Worm (Caenorhabditis elegans) whole organism, late embryonic: ENCODE results near the gene F07C3.2.

Source experiments
- C08G9.2 ChIP-seq: sonication (generic microtip); optimal IDR thresholded peaks from 2 replicates; lab custom pipeline; 2016; ENCODE audit warnings: mild to moderate bottlenecking, missing genetic modification characterization, moderate library complexity, missing compliant biosample characterization
- ama-1 ChIP-seq: fragments of 150-350 bp; optimal IDR thresholded peaks from 2 replicates; lab custom pipeline; 2014
- ceh-18 ChIP-seq: sonication (generic microtip); optimal IDR thresholded peaks from 2 replicates; lab custom pipeline; 2016; ENCODE audit warnings: missing genetic modification characterization, missing compliant biosample characterization
- ceh-19 ChIP-seq: fragments of 200-800 bp; sonication (Bioruptor generic); optimal IDR thresholded peaks from 2 replicates; lab custom pipeline; 2018; ENCODE audit warnings: mild to moderate bottlenecking, missing genetic modification characterization, missing compliant biosample characterization
- ceh-2 ChIP-seq: sonication (generic microtip); optimal IDR thresholded peaks from 2 replicates; lab custom pipeline; 2016; ENCODE audit warnings: missing genotype, missing genetic modification characterization, missing compliant biosample characterization
- ceh-30 ChIP-seq: fragments of 150-350 bp; optimal IDR thresholded peaks from 2 replicates; lab custom pipeline; 2014; ENCODE audit warnings: missing biosample characterization, missing genetic modification characterization
- ceh-31 ChIP-seq: sonication (generic microtip); optimal IDR thresholded peaks from 2 replicates; lab custom pipeline; 2016; ENCODE audit warnings: missing genetic modification characterization, missing compliant biosample characterization
- ceh-34 ChIP-seq: sonication (generic microtip); optimal IDR thresholded peaks from 2 replicates; lab custom pipeline; 2016; ENCODE audit warnings: mild to moderate bottlenecking, missing genetic modification characterization, missing compliant biosample characterization
- ceh-9 ChIP-seq: sonication (generic microtip); optimal IDR thresholded peaks from 2 replicates; lab custom pipeline; 2016; ENCODE audit warnings: mild to moderate bottlenecking, missing genetic modification characterization, inconsistent platforms, missing compliant biosample characterization
- dve-1 ChIP-seq: sonication (generic microtip); optimal IDR thresholded peaks from 2 replicates; lab custom pipeline; 2017; ENCODE audit warnings: antibody characterized with exemption, mild to moderate bottlenecking, missing genetic modification characterization, missing compliant biosample characterization
- elt-4 ChIP-seq: sonication (generic microtip); optimal IDR thresholded peaks from 2 replicates; lab custom pipeline; 2016; ENCODE audit warnings: missing genetic modification characterization, missing compliant biosample characterization
- eyg-1 ChIP-seq: sonication (generic microtip); optimal IDR thresholded peaks from 2 replicates; lab custom pipeline; 2016; ENCODE audit warnings: missing genotype, missing genetic modification characterization, missing compliant biosample characterization
- fkh-10 ChIP-seq: fragments of 150-350 bp; optimal IDR thresholded peaks from 2 replicates; lab custom pipeline; 2014; ENCODE audit warnings: missing biosample characterization, missing genetic modification reagents, missing genetic modification characterization
- hlh-6 ChIP-seq: sonication (generic microtip); optimal IDR thresholded peaks from 2 replicates; lab custom pipeline; 2016; ENCODE audit warnings: missing genotype, missing genetic modification characterization, missing compliant biosample characterization
- lim-6 ChIP-seq: sonication (generic microtip); optimal IDR thresholded peaks from 2 replicates; lab custom pipeline; 2016; ENCODE audit warnings: missing genetic modification characterization, missing compliant biosample characterization
- madf-2 ChIP-seq: sonication (generic microtip); optimal IDR thresholded peaks from 2 replicates; lab custom pipeline; 2017; ENCODE audit warnings: missing genetic modification characterization, missing compliant biosample characterization
- nfya-1 ChIP-seq: sonication (generic microtip); optimal IDR thresholded peaks from 2 replicates; lab custom pipeline; 2017; ENCODE audit warnings: missing genetic modification characterization, mild to moderate bottlenecking, missing compliant biosample characterization, antibody characterized with exemption, moderate library complexity
- nhr-11 ChIP-seq: fragments of 150-350 bp; optimal IDR thresholded peaks from 2 replicates; lab custom pipeline; 2014; ENCODE audit warnings: missing biosample characterization, missing genetic modification characterization
- odd-2 ChIP-seq: sonication (generic microtip); optimal IDR thresholded peaks from 2 replicates; lab custom pipeline; 2017; ENCODE audit warnings: antibody characterized with exemption, mild to moderate bottlenecking, missing genetic modification characterization, missing compliant biosample characterization
- rnt-1 ChIP-seq: sonication (generic microtip); optimal IDR thresholded peaks from 2 replicates; lab custom pipeline; 2016; ENCODE audit warnings: missing genetic modification characterization, missing compliant biosample characterization
- syd-9 ChIP-seq: sonication (generic microtip); optimal IDR thresholded peaks from 2 replicates; lab custom pipeline; 2016; ENCODE audit warnings: mild to moderate bottlenecking, missing genetic modification characterization, moderate library complexity, missing compliant biosample characterization
- tbx-2 ChIP-seq: sonication (generic microtip); optimal IDR thresholded peaks from 2 replicates; lab custom pipeline; 2016; ENCODE audit warnings: missing genetic modification characterization, missing compliant biosample characterization
- tbx-7 ChIP-seq: sonication (generic microtip); optimal IDR thresholded peaks from 2 replicates; lab custom pipeline; 2016; ENCODE audit warnings: missing genotype, missing genetic modification characterization, missing compliant biosample characterization
- ttx-3 ChIP-seq: sonication (generic microtip); optimal IDR thresholded peaks from 2 replicates; lab custom pipeline; 2016; ENCODE audit warnings: missing genetic modification reagents, missing genetic modification characterization, missing compliant biosample characterization
- unc-42 ChIP-seq: sonication (generic microtip); optimal IDR thresholded peaks from 2 replicates; lab custom pipeline; 2016; ENCODE audit warnings: missing genotype, missing genetic modification characterization, missing compliant biosample characterization
- unc-55 ChIP-seq: sonication (generic microtip); optimal IDR thresholded peaks from 2 replicates; lab custom pipeline; 2017; ENCODE audit warnings: missing biosample characterization, missing genetic modification reagents, missing genetic modification characterization

F07C3.2 gene

DNA sequence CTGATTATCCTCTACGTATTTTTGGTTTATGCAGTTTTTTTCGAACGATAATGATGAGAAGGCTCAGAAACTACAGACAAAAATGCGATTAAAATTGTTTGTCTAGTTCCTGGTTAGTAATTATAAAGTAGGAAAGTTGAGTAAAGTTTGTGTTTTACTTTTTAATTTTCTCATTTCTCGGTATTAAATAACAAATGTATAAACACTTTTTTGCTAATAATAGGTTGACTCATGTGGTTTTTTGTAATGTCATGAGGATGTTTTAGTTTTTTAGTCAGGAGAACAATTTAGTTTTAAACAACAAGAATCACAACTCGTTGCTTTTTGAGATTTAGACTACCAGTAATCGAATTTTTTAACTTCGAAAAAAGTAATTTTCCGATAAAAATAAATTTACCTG is 46.7 kb downstream of the F07C3.2 start:
- no peak for TF ChIP-seq fkh-10 (GFP tag; lab: Kevin White, UChicago)
- no peak for TF ChIP-seq odd-2 (tag; lab: Kevin White, UChicago)
- TF ChIP-seq tbx-2 (tag; lab: Kevin White, UChicago) = no peak
- no peak for TF ChIP-seq eyg-1 (tag; lab: Kevin White, UChicago)
- TF ChIP-seq nhr-11 (tag; lab: Kevin White, UChicago) = no peak
- no peak for TF ChIP-seq ttx-3 (tag; lab: Kevin White, UChicago)
- TF ChIP-seq elt-4 (tag; lab: Kevin White, UChicago) = no peak
- TF ChIP-seq ceh-9 (tag; lab: Kevin White, UChicago) = no peak
- TF ChIP-seq tbx-7 (tag; lab: Kevin White, UChicago) = no peak
- no peak for TF ChIP-seq madf-2
- TF ChIP-seq syd-9 (tag; lab: Kevin White, UChicago) = no peak

- TF ChIP-seq ceh-19 (GFP tag; lab: Kevin White, UChicago) = peak; percentile 7
- peak; percentile 59 for TF ChIP-seq tbx-2 (tag; lab: Kevin White, UChicago)
- TF ChIP-seq ceh-31 (tag; lab: Kevin White, UChicago) = peak; percentile 86
- TF ChIP-seq madf-2 = no peak
- TF ChIP-seq ceh-18 (tag; lab: Kevin White, UChicago) = peak; percentile 66
- no peak for TF ChIP-seq ama-1
- TF ChIP-seq unc-55 (GFP tag; lab: Kevin White, UChicago) = peak; percentile 26
- no peak for TF ChIP-seq hlh-6
- peak; percentile 69 for TF ChIP-seq nfya-1 (tag; lab: Kevin White, UChicago)
- TF ChIP-seq ceh-2 (tag; lab: Kevin White, UChicago) = peak; percentile 26
- TF ChIP-seq ceh-34 = peak; percentile 32
- TF ChIP-seq C08G9.2 (tag; lab: Kevin White, UChicago) = peak; percentile 43
- TF ChIP-seq ceh-30 (tag; lab: Kevin White, UChicago) = peak; percentile 7
- TF ChIP-seq unc-42 = peak; percentile 56
- no peak for TF ChIP-seq lim-6 (tag; lab: Kevin White, UChicago)
- peak; percentile 56 for TF ChIP-seq rnt-1 (tag; lab: Kevin White, UChicago)
Observed at ce11 chrV:9273587-9273986, 47.7 kb downstream of the F07C3.2 start.

DNA sequence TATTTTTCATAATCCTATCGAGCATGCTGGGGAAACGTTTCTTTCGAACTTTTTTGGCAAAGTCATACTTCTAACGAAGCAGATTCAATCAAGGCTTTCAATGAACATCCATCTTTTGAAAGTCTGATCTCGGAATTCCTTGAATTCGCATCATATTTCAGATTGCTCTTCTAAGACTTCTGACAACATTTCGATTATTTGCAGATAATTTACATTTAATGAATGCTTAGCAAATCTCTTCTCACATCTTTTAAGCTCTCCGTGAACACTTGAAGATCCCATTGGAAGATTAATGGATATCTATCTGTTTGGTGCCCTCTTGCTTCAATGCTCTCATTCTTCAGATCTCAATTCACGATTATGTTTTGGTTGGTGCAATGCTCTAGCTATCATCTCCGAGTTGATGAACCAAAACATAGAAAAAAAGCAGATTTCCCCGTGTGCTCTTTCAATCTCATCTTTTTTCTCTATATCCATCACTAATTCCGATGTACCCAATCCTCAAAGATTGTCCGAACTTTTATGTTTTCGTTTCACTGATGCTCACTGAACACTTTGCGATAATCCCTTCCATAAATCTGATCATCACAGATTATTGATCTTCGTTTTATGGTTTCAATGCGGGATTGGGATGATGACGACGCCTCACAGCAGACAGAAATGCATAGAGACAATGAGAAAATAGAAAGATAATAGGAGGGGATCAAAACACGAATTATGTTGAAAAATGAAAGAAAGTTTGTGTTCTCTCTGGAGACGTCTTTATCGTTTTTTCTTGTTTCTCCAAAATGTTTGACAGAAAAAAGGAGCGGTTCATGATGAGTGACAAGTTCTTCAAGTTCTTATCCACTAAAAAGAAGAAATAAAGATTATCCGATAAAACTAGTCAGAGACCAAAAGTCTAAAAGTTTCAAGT is 48.5 kb downstream of the F07C3.2 start:
- TF ChIP-seq ceh-18 (tag; lab: Kevin White, UChicago) (peak; percentile 48), unc-55 (GFP tag; lab: Kevin White, UChicago) (peak; percentile 44), dve-1 (no peak)
- TF ChIP-seq, all 69 proteins: peak for 2
